Worm (Caenorhabditis elegans) whole organism, L4/young adult: Measurements from ENCODE around the gene VW02B12L.2.

Experiments used
- W03F9.2 ChIP-seq: fragments of 150-350 bp; optimal IDR thresholded peaks from 2 replicates; lab custom pipeline; 2014; ENCODE audit warnings: missing biosample characterization, missing genetic modification characterization
- dao-5 ChIP-seq: sonication (generic microtip); optimal IDR thresholded peaks from 2 replicates; lab custom pipeline; 2016; ENCODE audit warnings: missing genotype, missing genetic modification characterization, moderate library complexity, missing compliant biosample characterization
- him-1 ChIP-seq: sonication (generic microtip); optimal IDR thresholded peaks from 2 replicates; lab custom pipeline; 2016; ENCODE audit warnings: missing genotype, missing genetic modification reagents, missing genetic modification characterization, missing compliant biosample characterization

- TF ChIP-seq dao-5 (no peak), him-1 (tag; lab: Kevin White, UChicago) (no peak), W03F9.2 (tag; lab: Kevin White, UChicago) (no peak)
Observed at ce11 chrII:11485200-11485599, 45.1 kb upstream of the VW02B12L.2 start, which contains the start of gene twk-5.
